Fruit fly (Drosophila melanogaster): ENCODE data around the gene CG32576.

DNA sequence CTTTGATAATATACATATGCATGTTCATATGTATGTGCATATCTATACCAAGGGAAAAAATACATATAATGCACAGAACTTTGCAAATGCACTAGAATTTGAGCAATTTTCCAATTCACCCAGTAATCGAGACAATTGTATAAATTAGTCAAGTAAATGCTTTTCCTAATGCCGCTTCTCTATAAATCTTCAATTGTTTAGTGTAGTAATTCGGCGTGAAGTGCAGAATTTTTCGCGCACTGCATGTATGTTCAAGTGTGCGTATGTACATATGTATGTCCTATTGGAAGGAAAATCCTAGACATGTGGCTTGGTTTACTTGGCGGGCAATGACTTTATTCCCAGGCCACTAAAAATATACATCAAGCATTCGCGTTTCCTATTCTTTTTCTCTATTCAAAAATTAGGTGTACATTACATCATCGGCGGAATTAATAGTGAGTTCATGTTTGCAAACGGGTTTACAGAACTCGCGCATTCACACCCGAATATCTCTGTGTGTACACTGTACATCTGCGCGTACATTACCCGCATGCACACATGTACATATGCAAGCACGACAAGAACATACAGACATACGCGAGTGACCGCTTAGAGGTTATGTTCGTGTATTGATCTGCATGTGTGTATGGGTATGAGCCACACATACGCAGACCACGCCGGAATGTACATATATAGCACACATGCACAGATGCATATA, 30.7 kb upstream of the CG32576 start:
- TF ChIP-seq CG14711 (tag; optimal IDR thresholded peaks at IDR 0.05) (no peak), Mnt (GFP tag; optimal IDR thresholded peaks at IDR 0.05) (peak; percentile 94), pad (GFP tag; optimal IDR thresholded peaks at IDR 0.05) (peak; percentile 37), kay (GFP tag; ENCODE audit: borderline replicate concordance) (no peak), CG1620 (GFP tag; optimal IDR thresholded peaks at IDR 0.05) (no peak), CG11617 (GFP tag; optimal IDR thresholded peaks at IDR 0.05) (no peak), bab1 (GFP tag; optimal IDR thresholded peaks at IDR 0.05) (no peak), CG12768 (GFP tag; optimal IDR thresholded peaks at IDR 0.05) (no peak), Clk (GFP tag; optimal IDR thresholded peaks at IDR 0.05) (no peak), ovo (GFP tag; optimal IDR thresholded peaks at IDR 0.05) (peak; percentile 85), toe (GFP tag; optimal IDR thresholded peaks at IDR 0.05) (no peak), Hr96 (GFP tag; optimal IDR thresholded peaks at IDR 0.05) (no peak)
